Fruit fly (Drosophila melanogaster) whole organism: ENCODE measurements around the gene siz.

Experiments
- CG8478 ChIP-seq: fragments of >200 bp; optimal IDR thresholded peaks from 2 replicates; lab custom pipeline; 2018; ENCODE audit warnings: inconsistent platforms
- Dll ChIP-seq: fragments of >200 bp; optimal IDR thresholded peaks from 2 replicates; lab custom pipeline; 2017
- EcR ChIP-seq, 2 experiments: fragments of >200 bp; optimal IDR thresholded peaks; 2 replicates each; lab custom pipeline; 2017; ENCODE audit warnings: missing biosample characterization in 2 of 2, missing genetic modification characterization in 2 of 2, missing genetic modification reagents in 2 of 2
- psq ChIP-seq: fragments of >200 bp; optimal IDR thresholded peaks from 2 replicates; lab custom pipeline; 2017
- usp ChIP-seq: fragments of >200 bp; optimal IDR thresholded peaks from 2 replicates; lab custom pipeline; 2017; ENCODE audit warnings: missing biosample characterization, missing genetic modification characterization, mixed read lengths

DNA sequence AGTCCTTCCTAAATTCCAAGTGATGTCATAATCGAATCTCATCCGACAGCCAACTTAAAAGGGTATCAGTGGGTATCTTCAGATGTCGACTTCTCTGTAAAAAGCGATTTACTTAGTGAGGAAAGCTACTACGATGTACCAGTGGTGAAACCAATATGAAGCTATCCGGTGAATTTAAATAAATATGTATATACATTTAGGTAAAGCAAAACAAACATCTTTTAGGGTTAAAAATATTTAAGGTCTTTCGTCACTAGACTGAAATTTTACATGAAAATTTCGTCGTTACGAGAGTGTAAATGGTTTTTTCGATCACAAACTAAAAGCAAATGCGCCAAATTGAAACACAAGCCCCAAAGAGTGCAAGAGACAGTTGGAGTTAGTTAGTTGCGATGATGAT lies 72.5 kb downstream of the siz start:
- no peak for TF ChIP-seq usp
- no peak for TF ChIP-seq Dll (lab: Kevin White, UChicago)
- no peak for TF ChIP-seq psq (lab: Kevin White, UChicago)
- TF ChIP-seq CG8478 (lab: Kevin White, UChicago) = no peak
- no peak for TF ChIP-seq EcR (GFP tag; optimal IDR thresholded peaks at IDR 0.05; lab: Kevin White, UChicago)
